Fruit fly (Drosophila melanogaster) whole organism, embryonic: Measurements from ENCODE around the gene CG13074.

Source experiments
- Atf3 ChIP-seq: fragments of 200-800 bp; sonication (Bioruptor generic); optimal IDR thresholded peaks from 3 replicates; lab custom pipeline; 2016; ENCODE audit warnings: missing biosample characterization, missing genetic modification characterization
- Bteb2 ChIP-seq: fragments of 200-800 bp; sonication (Bioruptor generic); optimal IDR thresholded peaks from 2 replicates; lab custom pipeline; 2016; ENCODE audit warnings: missing biosample characterization, missing genetic modification characterization
- CG10565 ChIP-seq: fragments of 200-800 bp; sonication (Bioruptor generic); optimal IDR thresholded peaks from 3 replicates; lab custom pipeline; 2016; ENCODE audit warnings: missing biosample characterization, mild to moderate bottlenecking, missing genetic modification characterization
- CG12219 ChIP-seq: fragments of 200-800 bp; sonication (Bioruptor generic); optimal IDR thresholded peaks from 3 replicates; lab custom pipeline; 2018; ENCODE audit warnings: missing biosample characterization, mild to moderate bottlenecking, missing genetic modification characterization
- CG12659 ChIP-seq: fragments of 200-800 bp; sonication (Bioruptor generic); optimal IDR thresholded peaks from 3 replicates; lab custom pipeline; 2017; ENCODE audit warnings: mild to moderate bottlenecking, missing biosample characterization, missing genetic modification reagents, missing genetic modification characterization
- CG13287 ChIP-seq: fragments of 200-800 bp; sonication (Bioruptor generic); IDR thresholded peaks from 2 replicates; pipeline ENCODE4 v1.3.6; 2022; ENCODE audit warnings: missing biosample characterization, missing genetic modification characterization; ENCODE audit not compliant: partially characterized antibody
- CG13894 ChIP-seq: fragments of 200-800 bp; sonication (Bioruptor generic); optimal IDR thresholded peaks from 3 replicates; lab custom pipeline; 2018; ENCODE audit warnings: missing biosample characterization, mild to moderate bottlenecking, missing genetic modification characterization, moderate library complexity
- CG14667 ChIP-seq: fragments of 200-800 bp; sonication (Bioruptor generic); IDR thresholded peaks from 2 replicates; pipeline ENCODE4 v1.3.6; 2022; ENCODE audit warnings: missing biosample characterization, missing genetic modification characterization
- CG14860 ChIP-seq: fragments of 200-800 bp; sonication (Bioruptor generic); IDR thresholded peaks from 3 replicates; pipeline ENCODE4 v1.3.6; 2022; ENCODE audit warnings: missing biosample characterization, missing genetic modification characterization; ENCODE audit not compliant: partially characterized antibody
- CG15479 ChIP-seq: fragments of 200-800 bp; sonication (Bioruptor generic); optimal IDR thresholded peaks from 3 replicates; lab custom pipeline; 2019; ENCODE audit warnings: missing biosample characterization, mild to moderate bottlenecking, missing genetic modification characterization, moderate library complexity
- CG15601 ChIP-seq: fragments of 200-800 bp; sonication (Bioruptor generic); optimal IDR thresholded peaks from 3 replicates; lab custom pipeline; 2019; ENCODE audit warnings: missing biosample characterization, mild to moderate bottlenecking, missing genetic modification characterization, moderate library complexity
- CG1647 ChIP-seq: fragments of 200-800 bp; sonication (Bioruptor generic); optimal IDR thresholded peaks from 3 replicates; lab custom pipeline; 2016; ENCODE audit warnings: missing biosample characterization, missing genetic modification characterization
- CG2875 ChIP-seq: fragments of 200-800 bp; sonication (Bioruptor generic); optimal IDR thresholded peaks from 2 replicates; lab custom pipeline; 2017; ENCODE audit warnings: missing biosample characterization, mild to moderate bottlenecking, missing genetic modification characterization, missing genetic modification reagents
- CG31441 ChIP-seq: fragments of 200-800 bp; sonication (Bioruptor generic); IDR thresholded peaks from 2 replicates; pipeline ENCODE4 v1.3.6; 2022; ENCODE audit warnings: missing biosample characterization, missing genetic modification characterization
- CG32767 ChIP-seq: fragments of 200-800 bp; sonication (Bioruptor generic); IDR thresholded peaks from 2 replicates; pipeline ENCODE4 v1.3.6; 2022; ENCODE audit warnings: missing biosample characterization, missing genetic modification characterization
- CG32772 ChIP-seq: fragments of 200-800 bp; sonication (Bioruptor generic); IDR thresholded peaks from 2 replicates; pipeline ENCODE4 v1.3.6; 2022; ENCODE audit warnings: missing biosample characterization, missing genetic modification characterization
- CG7745 ChIP-seq: fragments of 200-800 bp; sonication (Bioruptor generic); optimal IDR thresholded peaks from 2 replicates; lab custom pipeline; 2018; ENCODE audit warnings: missing biosample characterization, mild to moderate bottlenecking, missing genetic modification characterization, moderate library complexity
- CG8924 ChIP-seq: fragments of 200-800 bp; optimal IDR thresholded peaks from 3 replicates; lab custom pipeline; 2019; ENCODE audit warnings: missing biosample characterization, mild to moderate bottlenecking, missing genetic modification characterization, moderate library complexity
- Dfd ChIP-seq, 2 experiments: fragments of >200 bp; optimal IDR thresholded peaks; 2 replicates each; lab custom pipeline; 2017; ENCODE audit warnings: missing biosample characterization in 2 of 2, missing genetic modification characterization in 2 of 2
- ERR ChIP-seq: fragments of 200-800 bp; sonication (Bioruptor generic); optimal IDR thresholded peaks from 2 replicates; lab custom pipeline; 2016; ENCODE audit warnings: missing biosample characterization, missing genetic modification characterization
- Fer3 ChIP-seq: fragments of 200-800 bp; sonication (Bioruptor generic); optimal IDR thresholded peaks from 2 replicates; lab custom pipeline; 2018; ENCODE audit warnings: missing biosample characterization, mild to moderate bottlenecking, missing genetic modification characterization, moderate library complexity
- HmgZ ChIP-seq: fragments of 200-800 bp; sonication (Bioruptor generic); optimal IDR thresholded peaks from 2 replicates; lab custom pipeline; 2018; ENCODE audit warnings: missing biosample characterization, mild to moderate bottlenecking, missing genetic modification characterization
- Mrtf ChIP-seq: fragments of 200-800 bp; sonication (Bioruptor generic); IDR thresholded peaks from 3 replicates; pipeline ENCODE4 v1.3.6; 2022; ENCODE audit warnings: missing biosample characterization, missing genetic modification characterization
- Stat92E ChIP-seq, 3 experiments: fragments of >200 bp in 2 of 3; fragments of 200-800 bp in 1 of 3; sonication (Bioruptor generic) in 1 of 3; optimal IDR thresholded peaks; 2 replicates each; lab custom pipeline; 2017 to 2019; ENCODE audit warnings: missing biosample characterization in 3 of 3, missing genetic modification characterization in 3 of 3, mild to moderate bottlenecking in 1 of 3, moderate library complexity in 1 of 3
- Xrp1 ChIP-seq: fragments of 200-800 bp; sonication (Bioruptor generic); IDR thresholded peaks from 2 replicates; pipeline ENCODE4 v1.3.6; 2022; ENCODE audit warnings: missing biosample characterization, missing genetic modification characterization
- bab2 ChIP-seq: fragments of 200-800 bp; sonication (Bioruptor generic); optimal IDR thresholded peaks from 2 replicates; lab custom pipeline; 2016; ENCODE audit warnings: missing biosample characterization, missing genetic modification characterization
- bigmax ChIP-seq: fragments of 200-800 bp; sonication (Bioruptor generic); optimal IDR thresholded peaks from 2 replicates; lab custom pipeline; 2018; ENCODE audit warnings: missing biosample characterization, mild to moderate bottlenecking, missing genetic modification characterization
- cg ChIP-seq: fragments of 200-800 bp; sonication (Bioruptor generic); optimal IDR thresholded peaks from 3 replicates; lab custom pipeline; 2019; ENCODE audit warnings: missing biosample characterization, mild to moderate bottlenecking, missing genetic modification characterization, moderate library complexity
- crp ChIP-seq, 2 experiments: fragments of 200-800 bp; sonication (Bioruptor generic); optimal IDR thresholded peaks; 2 replicates in 1 of 2; 3 replicates in 1 of 2; lab custom pipeline; 2017; ENCODE audit warnings: missing biosample characterization in 2 of 2, missing genetic modification characterization in 2 of 2, mild to moderate bottlenecking in 1 of 2, moderate library complexity in 1 of 2
- da ChIP-seq: fragments of 200-800 bp; sonication (Bioruptor generic); optimal IDR thresholded peaks from 2 replicates; lab custom pipeline; 2016; ENCODE audit warnings: missing biosample characterization, missing genetic modification characterization
- dan ChIP-seq: fragments of 200-800 bp; sonication (Bioruptor generic); IDR thresholded peaks from 2 replicates; pipeline ENCODE4 v1.3.6; 2022; ENCODE audit warnings: missing biosample characterization, missing genetic modification characterization
- exex ChIP-seq: fragments of 200-800 bp; sonication (Bioruptor generic); optimal IDR thresholded peaks from 4 replicates; lab custom pipeline; 2018; ENCODE audit warnings: missing biosample characterization, mild to moderate bottlenecking, missing genetic modification characterization, moderate library complexity
- gfzf ChIP-seq: fragments of 200-800 bp; sonication (Bioruptor generic); optimal IDR thresholded peaks from 2 replicates; lab custom pipeline; 2016; ENCODE audit warnings: missing biosample characterization, mild to moderate bottlenecking, missing genetic modification characterization, moderate library complexity
- inv ChIP-seq: fragments of 200-800 bp; sonication (Bioruptor generic); IDR thresholded peaks from 2 replicates; pipeline ENCODE4 v1.3.6; 2022; ENCODE audit warnings: missing biosample characterization, missing genetic modification characterization; ENCODE audit not compliant: partially characterized antibody
- kni ChIP-seq: fragments of 200-800 bp; sonication (Bioruptor generic); optimal IDR thresholded peaks from 3 replicates; lab custom pipeline; 2017; ENCODE audit warnings: mild to moderate bottlenecking, missing biosample characterization, missing genetic modification reagents, missing genetic modification characterization
- knrl ChIP-seq: fragments of 200-800 bp; sonication (Bioruptor generic); IDR thresholded peaks from 3 replicates; pipeline ENCODE4 v1.3.6; 2022; ENCODE audit warnings: missing biosample characterization, missing genetic modification characterization; ENCODE audit not compliant: partially characterized antibody
- lab ChIP-seq: fragments of 200-800 bp; sonication (Bioruptor generic); optimal IDR thresholded peaks from 3 replicates; lab custom pipeline; 2017; ENCODE audit warnings: missing biosample characterization, missing genetic modification characterization, mild to moderate bottlenecking, moderate library complexity, missing genetic modification reagents
- lilli ChIP-seq: fragments of 200-800 bp; sonication (Bioruptor generic); optimal IDR thresholded peaks from 3 replicates; lab custom pipeline; 2016; ENCODE audit warnings: missing biosample characterization, missing genetic modification characterization
- luna ChIP-seq: fragments of 200-800 bp; sonication (Bioruptor generic); optimal IDR thresholded peaks from 2 replicates; lab custom pipeline; 2016; ENCODE audit warnings: missing biosample characterization, missing genetic modification characterization
- nom ChIP-seq: fragments of 200-800 bp; sonication (Bioruptor generic); optimal IDR thresholded peaks from 2 replicates; lab custom pipeline; 2017; ENCODE audit warnings: missing biosample characterization, missing genetic modification characterization, mild to moderate bottlenecking, moderate library complexity, missing genetic modification reagents
- oc ChIP-seq: fragments of 200-800 bp; sonication (Bioruptor generic); optimal IDR thresholded peaks from 2 replicates; lab custom pipeline; 2018; ENCODE audit warnings: missing biosample characterization, mild to moderate bottlenecking, missing genetic modification characterization, moderate library complexity
- ranshi ChIP-seq: fragments of 200-800 bp; sonication (Bioruptor generic); IDR thresholded peaks from 2 replicates; pipeline ENCODE4 v1.3.6; 2022; ENCODE audit warnings: missing biosample characterization, missing genetic modification characterization
- sna ChIP-seq: fragments of 200-800 bp; sonication (Bioruptor generic); IDR thresholded peaks from 2 replicates; pipeline ENCODE4 v1.3.6; 2022; ENCODE audit warnings: missing biosample characterization, missing genetic modification characterization; ENCODE audit not compliant: partially characterized antibody
- so ChIP-seq: fragments of 200-800 bp; sonication (Bioruptor generic); IDR thresholded peaks from 3 replicates; pipeline ENCODE4 v1.3.6; 2022; ENCODE audit warnings: missing biosample characterization, missing genetic modification characterization
- sob ChIP-seq: fragments of 200-800 bp; sonication (Bioruptor generic); IDR thresholded peaks from 2 replicates; pipeline ENCODE4 v1.3.6; 2022; ENCODE audit warnings: missing biosample characterization, missing genetic modification characterization
- sug ChIP-seq: fragments of 200-800 bp; optimal IDR thresholded peaks from 2 replicates; lab custom pipeline; 2019; ENCODE audit warnings: missing biosample characterization, mild to moderate bottlenecking, missing genetic modification characterization, moderate library complexity
- ttk ChIP-seq: fragments of 200-800 bp; sonication (Bioruptor generic); IDR thresholded peaks from 2 replicates; pipeline ENCODE4 v2.1.2; 2022; ENCODE audit warnings: missing biosample characterization, missing genetic modification characterization
- vfl ChIP-seq: fragments of 200-800 bp; sonication (Bioruptor generic); optimal IDR thresholded peaks from 2 replicates; lab custom pipeline; 2016; ENCODE audit warnings: missing biosample characterization, missing genetic modification characterization
- vnd ChIP-seq: fragments of 200-800 bp; sonication (Bioruptor generic); IDR thresholded peaks from 3 replicates; pipeline ENCODE4 v1.3.6; 2022; ENCODE audit warnings: missing biosample characterization, missing genetic modification characterization; ENCODE audit not compliant: partially characterized antibody
- yki ChIP-seq: fragments of >200 bp; optimal IDR thresholded peaks from 3 replicates; lab custom pipeline; 2018

The CG13074 gene

dm6 chr3L:16045831-16046336, 51.4 kb downstream of the CG13074 start (continued):
- TF ChIP-seq HmgZ (tag; lab: Kevin White, UChicago), result peak; percentile 95
- TF ChIP-seq dan (GFP tag; lab: Robert Waterston, UW), result no peak
- no peak for TF ChIP-seq bigmax (GFP tag; lab: Kevin White, UChicago)
- TF ChIP-seq CG2875 (GFP tag; lab: Kevin White, UChicago), result peak; percentile 85
- no peak for TF ChIP-seq Dfd (GFP tag; optimal IDR thresholded peaks at IDR 0.05; lab: Kevin White, UChicago)
- TF ChIP-seq bab2, result peak; percentile 84
- TF ChIP-seq CG14860 (GFP tag; lab: Robert Waterston, UW), result no peak
- TF ChIP-seq CG12659 (GFP tag; lab: Kevin White, UChicago), result peak; percentile 96
- TF ChIP-seq knrl (GFP tag; lab: Robert Waterston, UW), result no peak
- TF ChIP-seq CG14667 (GFP tag; lab: Robert Waterston, UW), result peak; percentile 86
- peak; percentile 94 for TF ChIP-seq lilli
- TF ChIP-seq Bteb2 (GFP tag; lab: Kevin White, UChicago), result peak; percentile 89
- no peak for TF ChIP-seq inv (GFP tag; lab: Robert Waterston, UW)
- peak; percentile 88 for TF ChIP-seq Mrtf
- TF ChIP-seq crp (GFP tag; optimal IDR thresholded peaks at IDR 0.05; lab: Kevin White, UChicago), result peak in 1 of 2 experiments; percentile 44
- TF ChIP-seq CG7745 (tag; lab: Kevin White, UChicago), result peak; percentile 71
- peak; percentile 78 for TF ChIP-seq Atf3 (GFP tag; lab: Kevin White, UChicago)
- peak; percentile 94 for TF ChIP-seq CG13894
- TF ChIP-seq kni (GFP tag; lab: Kevin White, UChicago), result no peak
- TF ChIP-seq CG12219 (GFP tag; lab: Kevin White, UChicago), result peak; percentile 94
- TF ChIP-seq luna (GFP tag; lab: Kevin White, UChicago), result peak; percentile 70
- TF ChIP-seq CG32767 (GFP tag; lab: Robert Waterston, UW), result peak; percentile 90
- TF ChIP-seq Stat92E (GFP tag; optimal IDR thresholded peaks at IDR 0.05; lab: Kevin White, UChicago), result no peak
- TF ChIP-seq vfl (GFP tag; lab: Kevin White, UChicago), result peak; percentile 88
- peak; percentile 93 for TF ChIP-seq sob (GFP tag; lab: Robert Waterston, UW)
- no peak for TF ChIP-seq CG13287 (GFP tag; lab: Robert Waterston, UW)
- peak; percentile 83 for TF ChIP-seq cg (GFP tag; lab: Kevin White, UChicago)
- peak; percentile 96 for TF ChIP-seq Xrp1 (GFP tag; lab: Robert Waterston, UW)
- no peak for TF ChIP-seq CG15479 (GFP tag; lab: Kevin White, UChicago)
- peak; percentile 77 for TF ChIP-seq exex
- peak; percentile 94 for TF ChIP-seq oc (tag; lab: Kevin White, UChicago)
- TF ChIP-seq yki (lab: Kevin White, UChicago), result no peak
- TF ChIP-seq sug, result peak; percentile 68
- TF ChIP-seq sna (GFP tag; lab: Robert Waterston, UW), result no peak
- no peak for TF ChIP-seq vnd (GFP tag; lab: Robert Waterston, UW)
- TF ChIP-seq CG32772 (GFP tag; lab: Robert Waterston, UW), result peak; percentile 89
- TF ChIP-seq nom (GFP tag; lab: Kevin White, UChicago), result peak; percentile 89
- peak; percentile 90 for TF ChIP-seq ranshi (GFP tag; lab: Robert Waterston, UW)
- peak; percentile 75 for TF ChIP-seq CG1647
- no peak for TF ChIP-seq gfzf (GFP tag; lab: Kevin White, UChicago)
- TF ChIP-seq so, result peak; percentile 92
- peak; percentile 96 for TF ChIP-seq lab (GFP tag; lab: Kevin White, UChicago)
- TF ChIP-seq Fer3 (tag; lab: Kevin White, UChicago), result peak; percentile 96
- peak; percentile 92 for TF ChIP-seq CG8924 (tag; lab: Kevin White, UChicago)
- TF ChIP-seq ttk (GFP tag; lab: Robert Waterston, UW), result peak; percentile 85
- peak; percentile 73 for TF ChIP-seq CG31441 (GFP tag; lab: Robert Waterston, UW)
- TF ChIP-seq ERR (GFP tag; lab: Kevin White, UChicago), result peak; percentile 83
- peak; percentile 74 for TF ChIP-seq CG10565 (GFP tag; lab: Kevin White, UChicago)
- TF ChIP-seq da (GFP tag; lab: Kevin White, UChicago), result peak; percentile 34
- TF ChIP-seq CG15601 (tag; lab: Kevin White, UChicago), result peak; percentile 93
